Fruit fly (Drosophila melanogaster) whole organism, embryonic: ENCODE data around the gene Npc2a.

Source experiments
- Bgb ChIP-seq: fragments of 200-800 bp; sonication (Bioruptor generic); IDR thresholded peaks from 2 replicates; pipeline ENCODE4 v1.3.6; 2022; ENCODE audit warnings: missing biosample characterization, missing genetic modification characterization; ENCODE audit not compliant: partially characterized antibody
- CG12942 ChIP-seq: fragments of 200-800 bp; sonication (Bioruptor generic); optimal IDR thresholded peaks from 3 replicates; lab custom pipeline; 2016; ENCODE audit warnings: missing biosample characterization, missing genetic modification characterization
- CG13424 ChIP-seq: fragments of 200-800 bp; sonication (Bioruptor generic); optimal IDR thresholded peaks from 2 replicates; lab custom pipeline; 2019; ENCODE audit warnings: missing biosample characterization, mild to moderate bottlenecking, missing genetic modification characterization, moderate library complexity
- CG14667 ChIP-seq: fragments of 200-800 bp; sonication (Bioruptor generic); IDR thresholded peaks from 2 replicates; pipeline ENCODE4 v1.3.6; 2022; ENCODE audit warnings: missing biosample characterization, missing genetic modification characterization
- CG14710 ChIP-seq: fragments of 200-800 bp; sonication (Bioruptor generic); optimal IDR thresholded peaks from 3 replicates; lab custom pipeline; 2019; ENCODE audit warnings: missing biosample characterization, mild to moderate bottlenecking, missing genetic modification characterization, moderate library complexity
- CG15601 ChIP-seq: fragments of 200-800 bp; sonication (Bioruptor generic); optimal IDR thresholded peaks from 3 replicates; lab custom pipeline; 2019; ENCODE audit warnings: missing biosample characterization, mild to moderate bottlenecking, missing genetic modification characterization, moderate library complexity
- CG16813 ChIP-seq: fragments of 200-800 bp; sonication (Bioruptor generic); IDR thresholded peaks from 3 replicates; pipeline ENCODE4 v1.3.6; 2022; ENCODE audit warnings: missing biosample characterization, missing genetic modification characterization; ENCODE audit not compliant: partially characterized antibody
- CG17385 ChIP-seq: fragments of 200-800 bp; sonication (Bioruptor generic); optimal IDR thresholded peaks from 3 replicates; lab custom pipeline; 2018; ENCODE audit warnings: missing biosample characterization, mild to moderate bottlenecking, missing genetic modification characterization
- CG2712 ChIP-seq: fragments of 200-800 bp; optimal IDR thresholded peaks from 3 replicates; lab custom pipeline; 2019; ENCODE audit warnings: missing biosample characterization, mild to moderate bottlenecking, missing genetic modification characterization, moderate library complexity
- CG34422 ChIP-seq: fragments of 200-800 bp; sonication (Bioruptor generic); IDR thresholded peaks from 3 replicates; pipeline ENCODE4 v1.3.6; 2022; ENCODE audit warnings: missing biosample characterization, missing genetic modification characterization
- CG6765 ChIP-seq: fragments of 200-800 bp; sonication (Bioruptor generic); optimal IDR thresholded peaks from 3 replicates; lab custom pipeline; 2017; ENCODE audit warnings: missing biosample characterization, mild to moderate bottlenecking, missing genetic modification characterization
- CG7271 ChIP-seq: fragments of 200-800 bp; sonication (Bioruptor generic); optimal IDR thresholded peaks from 2 replicates; lab custom pipeline; 2018; ENCODE audit warnings: missing biosample characterization, mild to moderate bottlenecking, missing genetic modification characterization, moderate library complexity
- CG7745 ChIP-seq: fragments of 200-800 bp; sonication (Bioruptor generic); optimal IDR thresholded peaks from 2 replicates; lab custom pipeline; 2018; ENCODE audit warnings: missing biosample characterization, mild to moderate bottlenecking, missing genetic modification characterization, moderate library complexity
- CG7928 ChIP-seq: fragments of 200-800 bp; sonication (Bioruptor generic); optimal IDR thresholded peaks from 2 replicates; lab custom pipeline; 2017; ENCODE audit warnings: missing biosample characterization, mild to moderate bottlenecking, missing genetic modification characterization
- CG7963 ChIP-seq: fragments of 200-800 bp; sonication (Bioruptor generic); IDR thresholded peaks from 3 replicates; pipeline ENCODE4 v1.3.6; 2022; ENCODE audit warnings: missing biosample characterization, missing genetic modification characterization; ENCODE audit not compliant: partially characterized antibody
- CTCF ChIP-seq: fragments of 200-800 bp; sonication (Bioruptor generic); optimal IDR thresholded peaks from 2 replicates; lab custom pipeline; 2017; ENCODE audit warnings: missing biosample characterization, mild to moderate bottlenecking, missing genetic modification characterization, moderate library complexity
- Camta ChIP-seq: fragments of 200-800 bp; sonication (Bioruptor generic); optimal IDR thresholded peaks from 2 replicates; lab custom pipeline; 2016; ENCODE audit warnings: missing biosample characterization, missing genetic modification characterization
- CoRest ChIP-seq: fragments of 200-800 bp; sonication (Bioruptor generic); optimal IDR thresholded peaks from 3 replicates; lab custom pipeline; 2018; ENCODE audit warnings: missing biosample characterization, mild to moderate bottlenecking, missing genetic modification characterization, moderate library complexity
- D19A ChIP-seq: fragments of 200-800 bp; optimal IDR thresholded peaks from 3 replicates; lab custom pipeline; 2019; ENCODE audit warnings: missing biosample characterization, mild to moderate bottlenecking, missing genetic modification characterization, moderate library complexity
- Dad ChIP-seq: fragments of 200-800 bp; sonication (Bioruptor generic); optimal IDR thresholded peaks from 3 replicates; lab custom pipeline; 2016; ENCODE audit warnings: missing biosample characterization, missing genetic modification characterization
- Gug ChIP-seq: fragments of 200-800 bp; sonication (Bioruptor generic); IDR thresholded peaks from 4 replicates; pipeline ENCODE4 v1.3.6; 2022; ENCODE audit warnings: missing biosample characterization, missing genetic modification characterization
- Jarid2 ChIP-seq: fragments of 200-800 bp; sonication (Bioruptor generic); optimal IDR thresholded peaks from 3 replicates; lab custom pipeline; 2017; ENCODE audit warnings: mild to moderate bottlenecking, missing biosample characterization, missing genetic modification reagents, missing genetic modification characterization
- Med ChIP-seq: fragments of 200-800 bp; sonication (Bioruptor generic); peaks from one replicate; lab custom pipeline; 2016; ENCODE audit warnings: missing biosample characterization, missing genetic modification characterization, mild to moderate bottlenecking, inconsistent platforms, moderate library complexity
- Sox100B ChIP-seq: fragments of 200-800 bp; sonication (Bioruptor generic); optimal IDR thresholded peaks from 3 replicates; lab custom pipeline; 2018; ENCODE audit warnings: missing biosample characterization, mild to moderate bottlenecking, missing genetic modification characterization
- Stat92E ChIP-seq, 3 experiments: fragments of >200 bp in 2 of 3; fragments of 200-800 bp in 1 of 3; sonication (Bioruptor generic) in 1 of 3; optimal IDR thresholded peaks; 2 replicates each; lab custom pipeline; 2017 to 2019; ENCODE audit warnings: missing biosample characterization in 3 of 3, missing genetic modification characterization in 3 of 3, mild to moderate bottlenecking in 1 of 3, moderate library complexity in 1 of 3
- Taf1 ChIP-seq: fragments of 200-800 bp; sonication (Bioruptor generic); IDR thresholded peaks from 2 replicates; pipeline ENCODE4 v1.3.6; 2022; ENCODE audit warnings: missing biosample characterization, missing genetic modification characterization
- btn ChIP-seq: fragments of 200-800 bp; sonication (Bioruptor generic); optimal IDR thresholded peaks from 2 replicates; lab custom pipeline; 2016; ENCODE audit warnings: missing biosample characterization, missing genetic modification characterization
- chinmo ChIP-seq: fragments of 200-800 bp; sonication (Bioruptor generic); IDR thresholded peaks from 4 replicates; pipeline ENCODE4 v1.3.6; 2022; ENCODE audit warnings: missing biosample characterization, missing genetic modification characterization; ENCODE audit not compliant: partially characterized antibody
- dimm ChIP-seq: fragments of 200-800 bp; sonication (Bioruptor generic); IDR thresholded peaks from 2 replicates; pipeline ENCODE4 v1.3.6; 2022; ENCODE audit warnings: missing biosample characterization, missing genetic modification characterization
- gro ChIP-seq: fragments of 200-800 bp; sonication (Bioruptor generic); optimal IDR thresholded peaks from 2 replicates; lab custom pipeline; 2016; ENCODE audit warnings: missing biosample characterization, missing genetic modification characterization
- gsb-n ChIP-seq: fragments of 200-800 bp; sonication (Bioruptor generic); optimal IDR thresholded peaks from 3 replicates; lab custom pipeline; 2018; ENCODE audit warnings: missing biosample characterization, mild to moderate bottlenecking, missing genetic modification characterization
- jing ChIP-seq: fragments of 200-800 bp; sonication (Bioruptor generic); optimal IDR thresholded peaks from 2 replicates; lab custom pipeline; 2018; ENCODE audit warnings: missing biosample characterization, mild to moderate bottlenecking, missing genetic modification characterization
- klu ChIP-seq: fragments of 200-800 bp; sonication (Bioruptor generic); IDR thresholded peaks from 2 replicates; pipeline ENCODE4 v1.3.6; 2022; ENCODE audit warnings: missing biosample characterization, missing genetic modification characterization
- lola ChIP-seq, 3 experiments: fragments of >200 bp in 2 of 3; fragments of 200-800 bp in 1 of 3; sonication (Bioruptor generic) in 1 of 3; optimal IDR thresholded peaks; 2 replicates each; lab custom pipeline; 2017 to 2019; ENCODE audit warnings: missing biosample characterization in 3 of 3, missing genetic modification characterization in 3 of 3, mild to moderate bottlenecking in 1 of 3, moderate library complexity in 1 of 3
- nerfin-1 ChIP-seq: fragments of 200-800 bp; sonication (Bioruptor generic); optimal IDR thresholded peaks from 3 replicates; lab custom pipeline; 2019; ENCODE audit warnings: missing biosample characterization, mild to moderate bottlenecking, missing genetic modification characterization, moderate library complexity
- pan ChIP-seq, 4 experiments: fragments of >200 bp in 3 of 4; fragments of 200-800 bp in 1 of 4; sonication (Bioruptor generic) in 1 of 4; optimal IDR thresholded peaks in 3 of 4; IDR thresholded peaks in 1 of 4; 2 replicates each; pipeline versions ENCODE4 v1.3.6 to Lab custom; 2017 to 2022; ENCODE audit warnings: missing biosample characterization in 2 of 4, missing genetic modification characterization in 2 of 4, mixed read lengths in 1 of 4
- row ChIP-seq: fragments of 200-800 bp; sonication (Bioruptor generic); IDR thresholded peaks from 3 replicates; pipeline ENCODE4 v1.3.6; 2022; ENCODE audit warnings: missing biosample characterization, missing genetic modification characterization
- schlank ChIP-seq: fragments of 200-800 bp; sonication (Bioruptor generic); optimal IDR thresholded peaks from 2 replicates; lab custom pipeline; 2018; ENCODE audit warnings: missing biosample characterization, mild to moderate bottlenecking, missing genetic modification characterization
- scrt ChIP-seq: fragments of 200-800 bp; sonication (Bioruptor generic); optimal IDR thresholded peaks from 2 replicates; lab custom pipeline; 2018; ENCODE audit warnings: missing biosample characterization, mild to moderate bottlenecking, missing genetic modification characterization, moderate library complexity
- sens ChIP-seq: fragments of 200-800 bp; sonication (Bioruptor generic); peaks from one replicate; lab custom pipeline; 2016; ENCODE audit warnings: missing biosample characterization, missing genetic modification characterization
- sens-2 ChIP-seq: fragments of 200-800 bp; sonication (Bioruptor generic); IDR thresholded peaks from 2 replicates; pipeline ENCODE4 v1.3.6; 2022; ENCODE audit warnings: missing biosample characterization, missing genetic modification characterization
- slp2 ChIP-seq: fragments of 200-800 bp; sonication (Bioruptor generic); optimal IDR thresholded peaks from 2 replicates; lab custom pipeline; 2016; ENCODE audit warnings: missing biosample characterization, missing genetic modification characterization
- stwl ChIP-seq: fragments of 200-800 bp; sonication (Bioruptor generic); optimal IDR thresholded peaks from 3 replicates; lab custom pipeline; 2018; ENCODE audit warnings: missing biosample characterization, mild to moderate bottlenecking, missing genetic modification characterization, moderate library complexity
- tin ChIP-seq: fragments of 200-800 bp; sonication (Bioruptor generic); optimal IDR thresholded peaks from 3 replicates; lab custom pipeline; 2016; ENCODE audit warnings: missing biosample characterization, missing genetic modification characterization
- tll ChIP-seq, 2 experiments: fragments of 200-800 bp in 1 of 2; fragments of >200 bp in 1 of 2; sonication (Bioruptor generic) in 1 of 2; optimal IDR thresholded peaks; 2 replicates each; lab custom pipeline; 2017 to 2019; ENCODE audit warnings: missing biosample characterization in 2 of 2, missing genetic modification characterization in 2 of 2, mild to moderate bottlenecking in 1 of 2, moderate library complexity in 1 of 2
- ttk ChIP-seq: fragments of 200-800 bp; sonication (Bioruptor generic); IDR thresholded peaks from 2 replicates; pipeline ENCODE4 v2.1.2; 2022; ENCODE audit warnings: missing biosample characterization, missing genetic modification characterization
- vfl ChIP-seq: fragments of 200-800 bp; sonication (Bioruptor generic); optimal IDR thresholded peaks from 2 replicates; lab custom pipeline; 2016; ENCODE audit warnings: missing biosample characterization, missing genetic modification characterization
- vvl ChIP-seq: fragments of 200-800 bp; sonication (Bioruptor generic); IDR thresholded peaks from 2 replicates; pipeline ENCODE4 v1.3.6; 2022; ENCODE audit warnings: missing biosample characterization, missing genetic modification characterization
- wor ChIP-seq: fragments of 200-800 bp; sonication (Bioruptor generic); IDR thresholded peaks from 2 replicates; pipeline ENCODE4 v1.3.6; 2022; ENCODE audit warnings: missing biosample characterization, missing genetic modification characterization

The Npc2a gene

DNA sequence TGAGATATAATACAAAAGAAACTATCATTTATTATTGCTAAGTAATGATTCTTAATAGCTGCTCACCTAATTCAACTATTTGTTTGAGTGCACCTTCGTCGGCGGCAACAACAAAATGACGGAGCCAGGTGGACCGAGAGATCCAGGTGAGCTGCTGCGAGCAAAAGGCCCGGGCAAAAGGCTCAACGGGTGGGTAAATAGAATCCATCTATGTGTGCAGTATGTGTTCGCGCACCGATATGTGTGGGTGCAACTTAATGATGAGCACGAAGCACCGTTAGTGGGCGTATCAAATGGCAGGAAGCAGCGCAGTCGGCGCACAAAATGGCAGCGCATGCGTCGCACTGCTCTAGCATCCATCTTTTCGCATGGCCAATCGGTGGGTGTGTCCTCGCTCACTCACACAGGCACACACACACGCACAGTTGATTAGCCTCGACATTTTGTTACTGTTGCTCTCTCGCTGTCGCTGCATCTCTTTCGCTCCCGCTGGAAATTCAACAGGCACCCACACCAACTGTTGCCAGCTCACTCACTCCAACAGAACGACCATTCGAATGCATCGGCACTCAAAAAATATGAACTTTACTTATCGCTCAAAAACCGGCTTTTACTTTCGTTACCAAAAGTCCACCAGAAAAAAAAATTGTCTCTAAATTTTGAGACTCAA lies 15.5 kb upstream of the Npc2a start (continued):
- TF ChIP-seq dimm (GFP tag; lab: Robert Waterston, UW) (no peak), Taf1 (no peak), CG17385 (GFP tag; lab: Kevin White, UChicago) (no peak), D19A (tag; lab: Kevin White, UChicago) (no peak), vfl (GFP tag; lab: Kevin White, UChicago) (no peak), CG7745 (tag; lab: Kevin White, UChicago) (no peak), Dad (no peak), CG7928 (GFP tag; lab: Kevin White, UChicago) (no peak), sens-2 (GFP tag; lab: Robert Waterston, UW) (no peak), gsb-n (tag; lab: Kevin White, UChicago) (peak; percentile 73), lola (GFP tag; optimal IDR thresholded peaks at IDR 0.05; lab: Kevin White, UChicago) (no peak), stwl (no peak), Camta (GFP tag; lab: Kevin White, UChicago) (no peak), CG7271 (tag; lab: Kevin White, UChicago) (no peak), tin (GFP tag; lab: Kevin White, UChicago) (no peak), vvl (GFP tag; lab: Robert Waterston, UW) (peak; percentile 31; the same call in 1 of the 2 replicates), ttk (no peak), Gug (GFP tag; lab: Robert Waterston, UW) (no peak), chinmo (peak; percentile 93; the same call in 3 of the 4 replicates), CTCF (GFP tag; lab: Kevin White, UChicago) (no peak), tll (GFP tag; optimal IDR thresholded peaks at IDR 0.05; lab: Kevin White, UChicago) (no peak), CG12942 (no peak), CG14710 (tag; lab: Kevin White, UChicago) (no peak), nerfin-1 (peak; percentile 88), CG6765 (GFP tag; lab: Kevin White, UChicago) (no peak), klu (GFP tag; lab: Robert Waterston, UW) (no peak), Stat92E (GFP tag; optimal IDR thresholded peaks at IDR 0.05; lab: Kevin White, UChicago) (no peak), gro (GFP tag; lab: Kevin White, UChicago) (no peak), slp2 (GFP tag; lab: Kevin White, UChicago) (no peak), jing (GFP tag; lab: Kevin White, UChicago) (no peak), row (GFP tag; lab: Robert Waterston, UW) (no peak; the same call in 2 of the 3 replicates), schlank (tag; lab: Kevin White, UChicago) (no peak), wor (no peak), pan (optimal IDR thresholded peaks at IDR 0.05; lab: Kevin White, UChicago) (no peak), pan (GFP tag; optimal IDR thresholded peaks at IDR 0.05 in 1 of 2, IDR thresholded peaks at IDR 0.05 in 1 of 2) (no peak), Bgb (no peak), Sox100B (GFP tag; lab: Kevin White, UChicago) (no peak), Jarid2 (GFP tag; lab: Kevin White, UChicago) (peak; percentile 35), CG15601 (no peak), CG2712 (tag; lab: Kevin White, UChicago) (no peak), CG7963 (GFP tag; lab: Robert Waterston, UW) (no peak), Med (peak; percentile 67), CG34422 (GFP tag; lab: Robert Waterston, UW) (no peak), CoRest (peak; percentile 55), btn (GFP tag; lab: Kevin White, UChicago) (no peak), sens (GFP tag; lab: Kevin White, UChicago) (peak; percentile 65), CG13424 (tag; lab: Kevin White, UChicago) (no peak), CG14667 (GFP tag; lab: Robert Waterston, UW) (no peak), scrt (peak; percentile 82), CG16813 (GFP tag; lab: Robert Waterston, UW) (0 out of 3 replicates have a peak, but pooled peaks have one; percentile 9)
